Fruit fly (Drosophila melanogaster): ENCODE data around the gene CkIalpha.

Gene CkIalpha

dm6 chrX:12666471-12666884 is 13.1 kb downstream of the CkIalpha start (continued):
- TF ChIP-seq CG34376 (GFP tag; optimal IDR thresholded peaks at IDR 0.05) (peak; percentile 26), CG3281 (GFP tag; optimal IDR thresholded peaks at IDR 0.05) (peak; percentile 94), CG10209 (GFP tag; optimal IDR thresholded peaks at IDR 0.05) (peak; percentile 95), hbn (GFP tag; IDR thresholded peaks at IDR 0.05; ENCODE audit: partially characterized antibody) (no peak), CG6175 (GFP tag; IDR thresholded peaks at IDR 0.05) (peak; percentile 92), CG7839 (tag; optimal IDR thresholded peaks at IDR 0.05) (peak; percentile 98), CG17802 (tag; optimal IDR thresholded peaks at IDR 0.05) (peak; percentile 71), emc (GFP tag; optimal IDR thresholded peaks at IDR 0.05) (peak; percentile 76), ranshi (GFP tag; IDR thresholded peaks at IDR 0.05) (peak; percentile 97), CG15011 (GFP tag; optimal IDR thresholded peaks at IDR 0.05) (peak; percentile 81), Ptx1 (GFP tag; IDR thresholded peaks at IDR 0.05) (peak; percentile 95), Aef1 (GFP tag; IDR thresholded peaks at IDR 0.05) (peak; percentile 92), chif (GFP tag; optimal IDR thresholded peaks at IDR 0.05) (peak; percentile 80 to 90), Adf1 (GFP tag; IDR thresholded peaks at IDR 0.05) (no peak; the same call in none of the 2 replicates), CG12219 (GFP tag; optimal IDR thresholded peaks at IDR 0.05) (peak; percentile 82), CG10321 (GFP tag; IDR thresholded peaks at IDR 0.05) (peak; percentile 78), hb (GFP tag; IDR thresholded peaks at IDR 0.05; ENCODE audit: partially characterized antibody) (no peak), CG11456 (GFP tag; IDR thresholded peaks at IDR 0.05) (peak; percentile 96), cad (GFP tag; optimal IDR thresholded peaks at IDR 0.05) (no peak), pros (GFP tag; optimal IDR thresholded peaks at IDR 0.05) (peak; percentile 91), CG4404 (GFP tag; IDR thresholded peaks at IDR 0.05) (peak; percentile 96), GATAe (GFP tag; conservative IDR thresholded peaks at IDR 0.05) (peak; percentile 96), CG14667 (GFP tag; IDR thresholded peaks at IDR 0.05) (peak; percentile 94), CG4707 (GFP tag; optimal IDR thresholded peaks at IDR 0.05) (peak; percentile 88), CG13123 (GFP tag; optimal IDR thresholded peaks at IDR 0.05) (peak; percentile 83), CG11723 (GFP tag; optimal IDR thresholded peaks at IDR 0.05) (peak; percentile 82), nau (GFP tag; optimal IDR thresholded peaks at IDR 0.05) (peak; percentile 70), CG18764 (GFP tag; optimal IDR thresholded peaks at IDR 0.05) (peak; percentile 91), CG2120 (GFP tag; optimal IDR thresholded peaks at IDR 0.05) (peak; percentile 94), CG1233 (GFP tag; optimal IDR thresholded peaks at IDR 0.05) (peak; percentile 92), CG12659 (GFP tag; optimal IDR thresholded peaks at IDR 0.05) (peak; percentile 96), pan (optimal IDR thresholded peaks at IDR 0.05) (no peak), pan (GFP tag; optimal IDR thresholded peaks at IDR 0.05 in 1 of 2, IDR thresholded peaks at IDR 0.05 in 1 of 2) (peak in 1 of 2 experiments; percentile 97), CG9876 (GFP tag; optimal IDR thresholded peaks at IDR 0.05) (peak; percentile 53), NFAT (GFP tag; IDR thresholded peaks at IDR 0.05) (peak; percentile 93), psq (GFP tag; optimal IDR thresholded peaks at IDR 0.05) (peak; percentile 96), pfk (GFP tag; optimal IDR thresholded peaks at IDR 0.05) (peak; percentile 37), Stat92E (GFP tag; optimal IDR thresholded peaks at IDR 0.05) (peak in 1 of 3 experiments; percentile 91), ase (GFP tag; IDR thresholded peaks at IDR 0.05) (peak; percentile 94), CG30403 (GFP tag; optimal IDR thresholded peaks at IDR 0.05) (peak; percentile 94), sens (GFP tag) (peak; percentile 97), stwl (tag; optimal IDR thresholded peaks at IDR 0.05) (peak; percentile 86), tna (GFP tag; IDR thresholded peaks at IDR 0.05; ENCODE audit: partially characterized antibody) (no peak), jigr1 (GFP tag; IDR thresholded peaks at IDR 0.05) (peak; percentile 78; the same call in 2 of the 3 replicates), CG13287 (GFP tag; IDR thresholded peaks at IDR 0.05; ENCODE audit: partially characterized antibody) (no peak), Taf1 (GFP tag; IDR thresholded peaks at IDR 0.05) (peak; percentile 93), Hr3 (GFP tag; optimal IDR thresholded peaks at IDR 0.05) (peak; percentile 96), Bteb2 (GFP tag; optimal IDR thresholded peaks at IDR 0.05) (peak; percentile 86), CG3995 (GFP tag; optimal IDR thresholded peaks at IDR 0.05) (peak; percentile 56), Sry-β (GFP tag; optimal IDR thresholded peaks at IDR 0.05) (peak; percentile 67), Dfd (GFP tag; optimal IDR thresholded peaks at IDR 0.05) (no peak)

Data from whole organism, embryonic.